Worm (Caenorhabditis elegans) whole organism, young adult: ENCODE data around the gene T28D6.5.

Source experiments
- B0035.1 ChIP-seq: sonication (generic microtip); optimal IDR thresholded peaks from 2 replicates; lab custom pipeline; 2016; ENCODE audit warnings: missing genetic modification characterization, mild to moderate bottlenecking, missing compliant biosample characterization, missing genotype, missing genetic modification reagents
- B0336.3 ChIP-seq: fragments of 200-800 bp; sonication (Bioruptor generic); IDR thresholded peaks from 2 replicates; pipeline ENCODE4 v1.3.6; 2022; ENCODE audit warnings: missing genetic modification characterization, missing compliant biosample characterization
- C06A6.2 ChIP-seq: fragments of 200-800 bp; sonication (Bioruptor generic); conservative IDR thresholded peaks from 2 replicates; pipeline ENCODE4 v1.3.6; 2022; ENCODE audit warnings: missing genetic modification characterization, missing compliant biosample characterization
- F37B4.10 ChIP-seq: fragments of 200-800 bp; sonication (Bioruptor generic); IDR thresholded peaks from 2 replicates; pipeline ENCODE4 v1.3.6; 2022; ENCODE audit warnings: missing genetic modification characterization, missing compliant biosample characterization
- F57A8.1 ChIP-seq: fragments of 200-800 bp; sonication (Bioruptor generic); optimal IDR thresholded peaks from 2 replicates; lab custom pipeline; 2018; ENCODE audit warnings: mild to moderate bottlenecking, missing genetic modification characterization, moderate library complexity, missing compliant biosample characterization
- Y53G8AR.9 ChIP-seq: fragments of 200-800 bp; sonication (Bioruptor generic); conservative IDR thresholded peaks from 2 replicates; pipeline ENCODE4 v1.3.6; 2022; ENCODE audit warnings: missing genetic modification reagents, missing genetic modification characterization, missing compliant biosample characterization
- Y56A3A.18 ChIP-seq: fragments of 200-800 bp; sonication (Bioruptor generic); IDR thresholded peaks from 2 replicates; pipeline ENCODE4 v1.3.6; 2022; ENCODE audit warnings: missing genetic modification reagents, missing genetic modification characterization, missing compliant biosample characterization
- Y67H2A.10 ChIP-seq: fragments of 200-800 bp; sonication (Bioruptor generic); conservative IDR thresholded peaks from 2 replicates; pipeline ENCODE4 v1.3.6; 2022; ENCODE audit warnings: missing genetic modification reagents, missing genetic modification characterization, missing compliant biosample characterization
- Y95B8A.8 ChIP-seq: fragments of 200-800 bp; sonication (Bioruptor generic); IDR thresholded peaks from 2 replicates; pipeline ENCODE4 v1.3.6; 2022; ENCODE audit warnings: missing genetic modification reagents, missing genetic modification characterization, missing compliant biosample characterization
- ZK185.1 ChIP-seq: sonication (generic microtip); optimal IDR thresholded peaks from 2 replicates; lab custom pipeline; 2016; ENCODE audit warnings: mild to moderate bottlenecking, missing genetic modification characterization, missing compliant biosample characterization; ENCODE audit not compliant: poor library complexity, severe bottlenecking
- attf-5 ChIP-seq: fragments of 200-800 bp; sonication (Bioruptor generic); optimal IDR thresholded peaks from 2 replicates; lab custom pipeline; 2018; ENCODE audit warnings: mild to moderate bottlenecking, missing genetic modification characterization, missing compliant biosample characterization
- bed-1 ChIP-seq: fragments of 200-800 bp; sonication (Bioruptor generic); IDR thresholded peaks from 2 replicates; pipeline ENCODE4 v1.3.6; 2022; ENCODE audit warnings: missing genetic modification reagents, missing genetic modification characterization, missing compliant biosample characterization
- cebp-1 ChIP-seq, 2 experiments: fragments of 200-800 bp in 1 of 2; sonication (Bioruptor generic) in 1 of 2; sonication (generic microtip) in 1 of 2; IDR thresholded peaks in 1 of 2; optimal IDR thresholded peaks in 1 of 2; 2 replicates each; pipeline versions ENCODE4 v1.3.6 to Lab custom; 2017 to 2022; ENCODE audit warnings: missing compliant biosample characterization in 2 of 2, missing genetic modification characterization in 2 of 2, mild to moderate bottlenecking in 1 of 2, missing genetic modification reagents in 1 of 2, moderate library complexity in 1 of 2
- chd-7 ChIP-seq: sonication (generic microtip); optimal IDR thresholded peaks from 2 replicates; lab custom pipeline; 2016; ENCODE audit warnings: mild to moderate bottlenecking, missing genetic modification characterization, moderate library complexity, missing compliant biosample characterization
- dox-1 ChIP-seq: fragments of 200-800 bp; sonication (Bioruptor generic); IDR thresholded peaks from 2 replicates; pipeline ENCODE4 v1.3.6; 2022; ENCODE audit warnings: missing genetic modification reagents, missing genetic modification characterization, missing compliant biosample characterization
- efl-1 ChIP-seq: fragments of 150-350 bp; optimal IDR thresholded peaks from 2 replicates; lab custom pipeline; 2014; ENCODE audit warnings: missing biosample characterization, missing genetic modification reagents, missing genetic modification characterization
- egl-44 ChIP-seq: fragments of 200-800 bp; sonication (Bioruptor generic); IDR thresholded peaks from 2 replicates; pipeline ENCODE4 v1.3.6; 2022; ENCODE audit warnings: missing genetic modification reagents, missing genetic modification characterization, missing compliant biosample characterization
- egrh-3 ChIP-seq: fragments of 200-800 bp; sonication (Bioruptor generic); IDR thresholded peaks from 2 replicates; pipeline ENCODE4 v1.3.6; 2022; ENCODE audit warnings: missing genetic modification reagents, missing genetic modification characterization, missing compliant biosample characterization
- ekl-4 ChIP-seq: fragments of 200-800 bp; sonication (Bioruptor generic); IDR thresholded peaks from 2 replicates; pipeline ENCODE4 v1.3.6; 2022; ENCODE audit warnings: missing genetic modification reagents, missing genetic modification characterization, missing compliant biosample characterization
- him-1 ChIP-seq: sonication (generic microtip); optimal IDR thresholded peaks from 2 replicates; lab custom pipeline; 2016; ENCODE audit warnings: missing genotype, missing genetic modification reagents, missing genetic modification characterization, missing compliant biosample characterization
- hlh-12 ChIP-seq: sonication (generic microtip); optimal IDR thresholded peaks from 2 replicates; lab custom pipeline; 2016; ENCODE audit warnings: missing genetic modification characterization, missing compliant biosample characterization
- hlh-26 ChIP-seq: fragments of 200-800 bp; sonication (Bioruptor generic); conservative IDR thresholded peaks from 2 replicates; pipeline ENCODE4 v1.3.6; 2022; ENCODE audit warnings: missing genetic modification reagents, missing genetic modification characterization, missing compliant biosample characterization
- hmg-20 ChIP-seq: fragments of 200-800 bp; sonication (Bioruptor generic); IDR thresholded peaks from 2 replicates; pipeline ENCODE4 v1.3.6; 2022; ENCODE audit warnings: missing genetic modification reagents, missing genetic modification characterization, missing compliant biosample characterization
- lin-54 ChIP-seq: fragments of 200-800 bp; sonication (Bioruptor generic); optimal IDR thresholded peaks from 2 replicates; lab custom pipeline; 2018; ENCODE audit warnings: mild to moderate bottlenecking, missing genetic modification characterization, missing compliant biosample characterization
- madf-6 ChIP-seq: fragments of 200-800 bp; sonication (Bioruptor generic); IDR thresholded peaks from 2 replicates; pipeline ENCODE4 v1.3.6; 2022; ENCODE audit warnings: missing genetic modification reagents, missing genetic modification characterization, missing compliant biosample characterization
- madf-8 ChIP-seq: fragments of 200-800 bp; sonication (Bioruptor generic); conservative IDR thresholded peaks from 2 replicates; pipeline ENCODE4 v1.3.6; 2022; ENCODE audit warnings: missing genetic modification reagents, missing genetic modification characterization, missing compliant biosample characterization
- mcd-1 ChIP-seq: fragments of 200-800 bp; sonication (Bioruptor generic); IDR thresholded peaks from 2 replicates; pipeline ENCODE4 v1.3.6; 2022; ENCODE audit warnings: missing genetic modification reagents, missing genetic modification characterization, missing compliant biosample characterization
- mes-4 ChIP-seq: sonication (generic microtip); optimal IDR thresholded peaks from 2 replicates; lab custom pipeline; 2016; ENCODE audit warnings: missing genotype, missing genetic modification characterization, missing compliant biosample characterization
- mxl-1 ChIP-seq: sonication (generic microtip); optimal IDR thresholded peaks from 2 replicates; lab custom pipeline; 2016; ENCODE audit warnings: missing genetic modification characterization, missing compliant biosample characterization
- nhr-80 ChIP-seq: sonication (generic microtip); optimal IDR thresholded peaks from 2 replicates; lab custom pipeline; 2016; ENCODE audit warnings: missing genetic modification characterization, missing compliant biosample characterization
- sea-2 ChIP-seq: fragments of 200-800 bp; sonication (Bioruptor generic); IDR thresholded peaks from 2 replicates; pipeline ENCODE4 v1.3.6; 2022; ENCODE audit warnings: missing genetic modification characterization, missing compliant biosample characterization
- snpc-1.1 ChIP-seq: sonication (generic microtip); optimal IDR thresholded peaks from 2 replicates; lab custom pipeline; 2017; ENCODE audit warnings: missing genetic modification characterization, mild to moderate bottlenecking, missing compliant biosample characterization, antibody characterized with exemption, moderate library complexity, missing genotype, missing genetic modification reagents; ENCODE audit not compliant: insufficient read depth
- snpc-3.4 ChIP-seq: sonication (generic microtip); optimal IDR thresholded peaks from 2 replicates; lab custom pipeline; 2017; ENCODE audit warnings: missing genetic modification characterization, mild to moderate bottlenecking, missing compliant biosample characterization, antibody characterized with exemption, moderate library complexity, missing genotype, missing genetic modification reagents
- snpc-4 ChIP-seq, 5 experiments: fragments of 150-350 bp in 1 of 5; sonication (generic microtip) in 4 of 5; optimal IDR thresholded peaks; 2 replicates each; lab custom pipeline; 2014 to 2018; ENCODE audit warnings: missing genetic modification characterization in 5 of 5, missing biosample characterization in 3 of 5, antibody characterized with exemption in 2 of 5, mild to moderate bottlenecking in 2 of 5, missing compliant biosample characterization in 2 of 5, missing genotype in 2 of 5, moderate library complexity in 2 of 5, missing genetic modification reagents in 1 of 5
- tbp1 ChIP-seq: fragments of 200-800 bp; sonication (Bioruptor generic); optimal IDR thresholded peaks from 2 replicates; lab custom pipeline; 2018; ENCODE audit warnings: mild to moderate bottlenecking, missing genetic modification characterization, missing compliant biosample characterization
- tbx-9 ChIP-seq: sonication (generic microtip); optimal IDR thresholded peaks from 2 replicates; lab custom pipeline; 2016; ENCODE audit warnings: borderline replicate concordance, missing genetic modification characterization, inconsistent platforms, missing compliant biosample characterization
- tlf-1 ChIP-seq: fragments of 200-800 bp; sonication (Bioruptor generic); optimal IDR thresholded peaks from 2 replicates; lab custom pipeline; 2018; ENCODE audit warnings: mild to moderate bottlenecking, missing genetic modification characterization, missing compliant biosample characterization
- unc-130 ChIP-seq: sonication (generic microtip); optimal IDR thresholded peaks from 2 replicates; lab custom pipeline; 2016; ENCODE audit warnings: missing genetic modification reagents, missing genetic modification characterization, missing compliant biosample characterization
- zfh-2 ChIP-seq: fragments of 200-800 bp; sonication (Bioruptor generic); conservative IDR thresholded peaks from 2 replicates; pipeline ENCODE4 v1.3.6; 2022; ENCODE audit warnings: missing genetic modification reagents, missing genetic modification characterization, missing compliant biosample characterization
- ztf-25 ChIP-seq: fragments of 200-800 bp; sonication (Bioruptor generic); IDR thresholded peaks from 2 replicates; pipeline ENCODE4 v1.3.6; 2022; ENCODE audit warnings: missing genetic modification reagents, missing genetic modification characterization, missing compliant biosample characterization
- ztf-26 ChIP-seq: sonication (generic microtip); optimal IDR thresholded peaks from 2 replicates; lab custom pipeline; 2017; ENCODE audit warnings: missing genetic modification characterization, missing compliant biosample characterization
- ztf-28 ChIP-seq: fragments of 200-800 bp; sonication (Bioruptor generic); IDR thresholded peaks from 2 replicates; pipeline ENCODE4 v1.3.6; 2022; ENCODE audit warnings: missing genetic modification reagents, missing genetic modification characterization, missing compliant biosample characterization

Gene T28D6.5

DNA sequence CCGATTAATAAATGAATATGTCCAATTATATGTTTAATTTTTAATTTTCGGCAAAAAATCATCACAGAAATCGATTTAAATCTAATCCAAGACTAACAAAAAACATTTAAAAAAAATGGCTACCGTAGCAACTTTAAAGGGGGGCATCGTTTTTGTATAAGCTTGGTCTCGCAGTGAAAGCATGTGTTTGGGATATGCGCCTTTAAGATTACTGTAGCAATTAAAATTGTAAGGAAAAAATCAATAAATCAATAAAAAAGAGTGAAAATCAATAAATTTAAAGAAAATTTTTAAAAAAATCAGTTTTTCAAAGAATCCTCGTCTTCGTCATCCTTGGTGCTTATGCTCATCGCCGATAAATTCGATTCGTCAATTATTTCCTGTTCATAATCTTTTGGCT, 10.6 kb downstream of the T28D6.5 start (continued):
- peak; percentile 93 for TF ChIP-seq madf-6 (GFP tag; lab: Robert Waterston, UW)
- TF ChIP-seq ZK185.1 (tag; lab: Kevin White, UChicago): no peak
- TF ChIP-seq F57A8.1 (GFP tag; lab: Kevin White, UChicago): no peak
- TF ChIP-seq hmg-20 (GFP tag; lab: Robert Waterston, UW): no peak
- peak; percentile 44 for TF ChIP-seq efl-1 (GFP tag; lab: Kevin White, UChicago)
- peak; percentile 59 for TF ChIP-seq snpc-1.1 (tag; lab: Kevin White, UChicago)
- TF ChIP-seq nhr-80 (tag; lab: Kevin White, UChicago): no peak
- TF ChIP-seq egrh-3 (GFP tag; lab: Robert Waterston, UW): no peak
- peak; percentile 62 for TF ChIP-seq lin-54
- TF ChIP-seq him-1 (tag; lab: Kevin White, UChicago): peak; percentile 17
- TF ChIP-seq F37B4.10 (GFP tag; lab: Robert Waterston, UW): no peak
- no peak for TF ChIP-seq mxl-1
- TF ChIP-seq attf-5 (GFP tag; lab: Kevin White, UChicago): no peak
- no peak for TF ChIP-seq ztf-25 (GFP tag; lab: Robert Waterston, UW)
- no peak for TF ChIP-seq Y56A3A.18 (GFP tag; lab: Robert Waterston, UW)
- peak; percentile 50; the same call in 1 of the 2 replicates for TF ChIP-seq dox-1
- TF ChIP-seq Y95B8A.8 (GFP tag; lab: Robert Waterston, UW): no peak
- peak; percentile 87 for TF ChIP-seq madf-8 (GFP tag; lab: Robert Waterston, UW)
- TF ChIP-seq snpc-3.4 (tag; lab: Kevin White, UChicago): peak; percentile 17
- TF ChIP-seq B0336.3 (GFP tag; lab: Robert Waterston, UW): peak; percentile 34
- TF ChIP-seq ekl-4 (GFP tag; lab: Robert Waterston, UW): peak; percentile 49; the same call in 1 of the 2 replicates
- TF ChIP-seq tbx-9 (tag; lab: Kevin White, UChicago): no peak
- TF ChIP-seq Y67H2A.10: no peak
- TF ChIP-seq tbp1 (GFP tag; lab: Kevin White, UChicago): peak; percentile 31

DNA sequence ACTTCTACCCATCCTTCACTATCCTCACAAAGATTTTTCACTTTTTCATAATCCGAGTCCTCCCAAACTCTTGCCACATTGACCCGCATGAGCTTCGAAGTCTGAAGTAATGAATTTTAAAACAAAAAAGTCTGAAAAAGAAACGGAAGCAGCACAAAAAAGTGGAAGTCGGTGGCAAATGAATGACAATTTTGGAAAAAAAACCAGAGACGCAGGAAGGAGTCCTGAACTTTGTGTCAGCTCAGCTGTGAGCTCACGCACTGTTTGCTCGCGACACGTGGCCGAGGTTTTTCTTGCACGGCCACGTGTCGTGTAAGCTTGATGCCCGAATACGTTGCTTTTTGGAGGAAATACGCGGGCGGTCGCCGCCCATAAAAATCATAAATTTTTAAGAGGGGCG, 12.9 kb downstream of the T28D6.5 start, which contains the start of gene T28D6.7:
Gene T28D6.7, minus strand, starts transcription at position 101 of the 400 bp plus-strand sequence.
- TF ChIP-seq ztf-28 (GFP tag; lab: Robert Waterston, UW) (no peak), zfh-2 (GFP tag; lab: Robert Waterston, UW) (0 out of 2 replicates have a peak, but pooled peaks have one; percentile 21)

DNA sequence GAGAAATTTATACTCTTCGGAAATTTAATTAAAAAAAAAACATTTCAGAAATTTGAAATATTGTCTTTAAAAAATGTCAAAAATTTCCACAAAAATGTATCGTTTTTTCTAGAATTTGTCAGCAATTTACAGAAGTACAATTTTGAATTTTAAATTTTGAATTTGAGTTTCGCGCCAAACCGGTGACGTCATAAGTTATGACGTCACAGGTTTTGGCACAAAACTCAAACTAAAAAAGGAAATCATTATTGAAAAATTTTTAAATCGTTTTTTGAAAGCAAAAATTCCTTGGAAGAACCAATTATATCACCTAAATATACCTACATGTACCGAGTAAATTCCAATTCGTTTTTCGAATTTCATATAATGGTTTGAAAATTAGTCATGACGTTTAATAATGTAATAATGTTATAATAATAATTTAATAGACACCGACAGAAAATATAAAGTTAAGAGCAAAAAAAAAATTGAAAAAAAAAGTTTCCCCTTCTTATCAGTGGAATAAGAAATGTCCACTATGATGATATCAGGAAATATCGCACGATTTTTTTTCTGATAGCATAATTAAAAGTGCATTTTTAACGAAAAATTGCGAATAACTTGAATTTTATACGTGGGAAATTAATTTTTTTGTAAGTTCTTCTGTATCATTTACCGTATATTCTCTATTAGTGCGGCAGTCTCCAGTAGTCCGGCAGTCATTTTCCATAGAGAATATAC, 16.8 kb downstream of the T28D6.5 start:
- TF ChIP-seq cebp-1 (GFP tag; IDR thresholded peaks at IDR 0.05; lab: Robert Waterston, UW) (no peak), cebp-1 (tag; optimal IDR thresholded peaks at IDR 0.05; lab: Kevin White, UChicago) (no peak), ztf-26 (tag; lab: Kevin White, UChicago) (no peak), mes-4 (tag; lab: Kevin White, UChicago) (no peak), C06A6.2 (no peak), tbp1 (GFP tag; lab: Kevin White, UChicago) (no peak), Y53G8AR.9 (no peak), B0035.1 (tag; lab: Kevin White, UChicago) (no peak), unc-130 (GFP tag; lab: Kevin White, UChicago) (no peak), bed-1 (GFP tag; lab: Robert Waterston, UW) (no peak), mcd-1 (GFP tag; lab: Robert Waterston, UW) (no peak), snpc-4 (GFP tag; optimal IDR thresholded peaks at IDR 0.05; lab: Kevin White, UChicago) (no peak), snpc-4 (tag; optimal IDR thresholded peaks at IDR 0.05; lab: Kevin White, UChicago) (no peak), sea-2 (GFP tag; lab: Robert Waterston, UW) (no peak), hlh-12 (tag; lab: Kevin White, UChicago) (no peak), chd-7 (no peak), egl-44 (GFP tag; lab: Robert Waterston, UW) (no peak), ztf-28 (GFP tag; lab: Robert Waterston, UW) (no peak), nhr-80 (tag; lab: Kevin White, UChicago) (no peak), F37B4.10 (GFP tag; lab: Robert Waterston, UW) (no peak), tlf-1 (GFP tag; lab: Kevin White, UChicago) (no peak), hlh-26 (no peak)
- TF ChIP-seq, all 124 proteins: peak for 0
